2 fruit fly cellular contexts compared by ENCODE assay signal in the genomic region with DNA sequence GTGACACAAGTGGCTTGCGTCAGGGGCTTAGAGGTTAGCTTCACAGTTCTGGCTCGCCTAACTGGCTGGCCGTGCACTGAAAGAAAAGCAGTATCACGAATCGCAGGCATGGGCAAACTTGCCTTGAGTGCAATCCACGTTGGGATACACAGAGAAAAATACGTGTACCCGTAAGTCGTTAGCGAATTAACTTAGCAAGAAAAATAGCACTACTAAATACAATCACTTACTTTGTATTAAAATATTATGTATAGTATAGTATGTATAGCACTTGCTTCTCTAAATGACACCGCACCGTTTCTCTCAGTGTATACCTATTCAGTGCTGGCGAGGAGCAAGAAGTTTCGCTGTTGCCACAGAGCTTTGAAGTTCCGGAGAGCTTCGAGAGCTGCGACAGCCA.
TF ChIP-seq lines count a peak whose summit lies in the region.

No protein-coding gene starts in this region.

TF ChIP-seq in whole organism, embryonic, 481 proteins besides CTCF, POLR2A, EP300 and RAD21 (continued from another document and continues in another):
- no peak for TF ChIP-seq CG2116 (GFP tag; optimal IDR thresholded peaks at IDR 0.05; lab: Kevin White, UChicago)
- 0 out of 2 replicates have a peak, but pooled peaks have one; percentile 24 for TF ChIP-seq ssp (GFP tag; IDR thresholded peaks at IDR 0.05; lab: Robert Waterston, UW)
- no peak for TF ChIP-seq ab (GFP tag; optimal IDR thresholded peaks at IDR 0.05; lab: Kevin White, UChicago)
- TF ChIP-seq tna (GFP tag; IDR thresholded peaks at IDR 0.05; lab: Robert Waterston, UW; ENCODE audit: partially characterized antibody) = no peak
- TF ChIP-seq CG10267 (tag; optimal IDR thresholded peaks at IDR 0.05; lab: Kevin White, UChicago) = peak; percentile 26
- peak; percentile 67 for TF ChIP-seq CG2678 (tag; optimal IDR thresholded peaks at IDR 0.05; lab: Kevin White, UChicago)
- peak; percentile 30; the same call in 1 of the 2 replicates for TF ChIP-seq CG17328 (GFP tag; IDR thresholded peaks at IDR 0.05; lab: Robert Waterston, UW)
- no peak for TF ChIP-seq slp2 (GFP tag; optimal IDR thresholded peaks at IDR 0.05; lab: Kevin White, UChicago)
- TF ChIP-seq CG31441 (GFP tag; IDR thresholded peaks at IDR 0.05; lab: Robert Waterston, UW) = peak; percentile 51
- no peak for TF ChIP-seq CG14860 (GFP tag; IDR thresholded peaks at IDR 0.05; lab: Robert Waterston, UW; ENCODE audit: partially characterized antibody)
- peak; percentile 31 for TF ChIP-seq ATbp (GFP tag; optimal IDR thresholded peaks at IDR 0.05; lab: Kevin White, UChicago)
- TF ChIP-seq NK7.1 (GFP tag; optimal IDR thresholded peaks at IDR 0.05; lab: Kevin White, UChicago) = no peak
- TF ChIP-seq CoRest (tag; optimal IDR thresholded peaks at IDR 0.05; lab: Kevin White, UChicago) = peak; percentile 37
- TF ChIP-seq disco-r (GFP tag; optimal IDR thresholded peaks at IDR 0.05; lab: Kevin White, UChicago) = no peak
- TF ChIP-seq bab2 (GFP tag; optimal IDR thresholded peaks at IDR 0.05; lab: Kevin White, UChicago) = no peak
- TF ChIP-seq ind (GFP tag; optimal IDR thresholded peaks at IDR 0.05; lab: Kevin White, UChicago) = peak; percentile 34
- peak; percentile 44 for TF ChIP-seq CG12659 (GFP tag; optimal IDR thresholded peaks at IDR 0.05; lab: Kevin White, UChicago)
- no peak for TF ChIP-seq D (optimal IDR thresholded peaks at IDR 0.05; lab: Kevin White, UChicago)
- no peak for TF ChIP-seq D (GFP tag; optimal IDR thresholded peaks at IDR 0.05; lab: Kevin White, UChicago)
- no peak for TF ChIP-seq Doc3 (GFP tag; IDR thresholded peaks at IDR 0.05; lab: Robert Waterston, UW; ENCODE audit: partially characterized antibody)
- TF ChIP-seq Aef1 (GFP tag; IDR thresholded peaks at IDR 0.05; lab: Robert Waterston, UW) = no peak
- peak; percentile 27; the same call in 1 of the 2 replicates for TF ChIP-seq CG9932 (GFP tag; IDR thresholded peaks at IDR 0.05; lab: Robert Waterston, UW)
- peak; percentile 35 for TF ChIP-seq CG2712 (tag; optimal IDR thresholded peaks at IDR 0.05; lab: Kevin White, UChicago)
- TF ChIP-seq Gug (GFP tag; IDR thresholded peaks at IDR 0.05; lab: Robert Waterston, UW) = peak; percentile 21; the same call in 1 of the 4 replicates
- TF ChIP-seq lab (GFP tag; optimal IDR thresholded peaks at IDR 0.05; lab: Kevin White, UChicago) = peak; percentile 71
- peak; percentile 51 for TF ChIP-seq CG2120 (GFP tag; optimal IDR thresholded peaks at IDR 0.05; lab: Kevin White, UChicago)
- TF ChIP-seq CG3281 (GFP tag; optimal IDR thresholded peaks at IDR 0.05; lab: Kevin White, UChicago) = peak; percentile 55
- TF ChIP-seq da (GFP tag; optimal IDR thresholded peaks at IDR 0.05; lab: Kevin White, UChicago) = no peak
- peak; percentile 20 for TF ChIP-seq CG17829 (tag; optimal IDR thresholded peaks at IDR 0.05; lab: Kevin White, UChicago)
- TF ChIP-seq tio (GFP tag; optimal IDR thresholded peaks at IDR 0.05; lab: Kevin White, UChicago) = no peak
- no peak for TF ChIP-seq tll (GFP tag; optimal IDR thresholded peaks at IDR 0.05; lab: Kevin White, UChicago)
- no peak for TF ChIP-seq CG32772 (GFP tag; IDR thresholded peaks at IDR 0.05; lab: Robert Waterston, UW)
- no peak for TF ChIP-seq CG7963 (GFP tag; IDR thresholded peaks at IDR 0.05; lab: Robert Waterston, UW; ENCODE audit: partially characterized antibody)
- peak; percentile 41 for TF ChIP-seq BtbVII (GFP tag; optimal IDR thresholded peaks at IDR 0.05; lab: Kevin White, UChicago)
- TF ChIP-seq chinmo (GFP tag; IDR thresholded peaks at IDR 0.05; lab: Robert Waterston, UW; ENCODE audit: partially characterized antibody) = no peak
- TF ChIP-seq CG1602 (GFP tag; optimal IDR thresholded peaks at IDR 0.05; lab: Kevin White, UChicago) = peak; percentile 1
- TF ChIP-seq CG6765 (GFP tag; optimal IDR thresholded peaks at IDR 0.05; lab: Kevin White, UChicago) = peak; percentile 18
- TF ChIP-seq CG9797 (GFP tag; optimal IDR thresholded peaks at IDR 0.05; lab: Kevin White, UChicago) = no peak
- peak; percentile 36 for TF ChIP-seq CG9727 (GFP tag; optimal IDR thresholded peaks at IDR 0.05; lab: Kevin White, UChicago)
- TF ChIP-seq zen (tag; optimal IDR thresholded peaks at IDR 0.05; lab: Kevin White, UChicago) = no peak
- no peak for TF ChIP-seq CG17568 (GFP tag; optimal IDR thresholded peaks at IDR 0.05; lab: Kevin White, UChicago)
- TF ChIP-seq rib (GFP tag; IDR thresholded peaks at IDR 0.05; lab: Robert Waterston, UW) = no peak
- TF ChIP-seq zfh2 (GFP tag; optimal IDR thresholded peaks at IDR 0.05; lab: Kevin White, UChicago) = no peak
- no peak for TF ChIP-seq CG4707 (GFP tag; optimal IDR thresholded peaks at IDR 0.05; lab: Kevin White, UChicago)
- TF ChIP-seq Dek (tag; optimal IDR thresholded peaks at IDR 0.05; lab: Kevin White, UChicago) = peak; percentile 34
- no peak for TF ChIP-seq Bdp1 (GFP tag; optimal IDR thresholded peaks at IDR 0.05; lab: Kevin White, UChicago)
- peak; percentile 20 for TF ChIP-seq org-1 (GFP tag; optimal IDR thresholded peaks at IDR 0.05; lab: Kevin White, UChicago)
- TF ChIP-seq gfzf (GFP tag; optimal IDR thresholded peaks at IDR 0.05; lab: Kevin White, UChicago) = no peak
- TF ChIP-seq Med (GFP tag; lab: Kevin White, UChicago) = peak; percentile 77
- TF ChIP-seq Dp (GFP tag; optimal IDR thresholded peaks at IDR 0.05; lab: Kevin White, UChicago) = no peak
- no peak for TF ChIP-seq CG5180 (GFP tag; optimal IDR thresholded peaks at IDR 0.05; lab: Kevin White, UChicago)
- TF ChIP-seq CG6813 (GFP tag; optimal IDR thresholded peaks at IDR 0.05; lab: Kevin White, UChicago) = no peak
- TF ChIP-seq ara (GFP tag; IDR thresholded peaks at IDR 0.05; lab: Robert Waterston, UW) = no peak
- no peak for TF ChIP-seq CG31388 (GFP tag; optimal IDR thresholded peaks at IDR 0.05; lab: Kevin White, UChicago)
- peak; percentile 80 for TF ChIP-seq CG18599 (GFP tag; optimal IDR thresholded peaks at IDR 0.05; lab: Kevin White, UChicago)
- no peak for TF ChIP-seq pnt (GFP tag; optimal IDR thresholded peaks at IDR 0.05; lab: Kevin White, UChicago)
- TF ChIP-seq ranshi (GFP tag; IDR thresholded peaks at IDR 0.05; lab: Robert Waterston, UW) = 0 out of 2 replicates have a peak, but pooled peaks have one; percentile 40
- TF ChIP-seq Taf1 (GFP tag; IDR thresholded peaks at IDR 0.05; lab: Robert Waterston, UW) = no peak
- TF ChIP-seq CG4360 (GFP tag; IDR thresholded peaks at IDR 0.05; lab: Robert Waterston, UW) = no peak
- TF ChIP-seq HLHmδ (GFP tag; optimal IDR thresholded peaks at IDR 0.05; lab: Kevin White, UChicago) = no peak
- peak; percentile 47 for TF ChIP-seq Fer3 (tag; optimal IDR thresholded peaks at IDR 0.05; lab: Kevin White, UChicago)
- TF ChIP-seq CG5245 (GFP tag; optimal IDR thresholded peaks at IDR 0.05; lab: Kevin White, UChicago) = peak; percentile 22
- TF ChIP-seq Ravus (GFP tag; IDR thresholded peaks at IDR 0.05; lab: Robert Waterston, UW) = no peak
- peak; percentile 60 for TF ChIP-seq CG7839 (tag; optimal IDR thresholded peaks at IDR 0.05; lab: Kevin White, UChicago)

TF ChIP-seq in whole organism, prepupa, 60 proteins besides CTCF, POLR2A, EP300 and RAD21 (continued from another document):
- TF ChIP-seq Sox102F (GFP tag; optimal IDR thresholded peaks at IDR 0.05; lab: Kevin White, UChicago) (no peak), Met (GFP tag; optimal IDR thresholded peaks at IDR 0.05; lab: Kevin White, UChicago) (no peak), Ets21C (GFP tag; optimal IDR thresholded peaks at IDR 0.05; lab: Kevin White, UChicago) (no peak), CG11294 (GFP tag; IDR thresholded peaks at IDR 0.05; lab: Robert Waterston, UW) (no peak), Sox14 (GFP tag; optimal IDR thresholded peaks at IDR 0.05; lab: Kevin White, UChicago) (no peak), esn (GFP tag; optimal IDR thresholded peaks at IDR 0.05; lab: Kevin White, UChicago) (peak; percentile 14), fkh (GFP tag; optimal IDR thresholded peaks at IDR 0.05; lab: Kevin White, UChicago) (no peak), spab (GFP tag; optimal IDR thresholded peaks at IDR 0.05; lab: Kevin White, UChicago) (no peak), OdsH (GFP tag; optimal IDR thresholded peaks at IDR 0.05; lab: Kevin White, UChicago) (peak; percentile 43), acj6 (GFP tag; optimal IDR thresholded peaks at IDR 0.05; lab: Kevin White, UChicago) (peak; percentile 31), CG3919 (GFP tag; optimal IDR thresholded peaks at IDR 0.05; lab: Kevin White, UChicago) (peak; percentile 11), eg (GFP tag; IDR thresholded peaks at IDR 0.05; lab: Robert Waterston, UW) (0 out of 3 replicates have a peak, but pooled peaks have one; percentile 27), Hr4 (GFP tag; optimal IDR thresholded peaks at IDR 0.05; lab: Kevin White, UChicago) (no peak), svp (GFP tag; lab: Kevin White, UChicago) (no peak), CG10631 (GFP tag; optimal IDR thresholded peaks at IDR 0.05; lab: Kevin White, UChicago) (peak; percentile 6), CG11902 (GFP tag; optimal IDR thresholded peaks at IDR 0.05; lab: Kevin White, UChicago) (no peak), vri (GFP tag; optimal IDR thresholded peaks at IDR 0.05; lab: Kevin White, UChicago) (no peak), lz (GFP tag; optimal IDR thresholded peaks at IDR 0.05; lab: Kevin White, UChicago) (no peak), Hr39 (GFP tag; optimal IDR thresholded peaks at IDR 0.05; lab: Kevin White, UChicago) (no peak), dac (GFP tag; optimal IDR thresholded peaks at IDR 0.05; lab: Kevin White, UChicago) (no peak), CG9139 (GFP tag; optimal IDR thresholded peaks at IDR 0.05; lab: Kevin White, UChicago) (no peak), CG6276 (GFP tag; optimal IDR thresholded peaks at IDR 0.05; lab: Kevin White, UChicago) (no peak), net (GFP tag; optimal IDR thresholded peaks at IDR 0.05; lab: Kevin White, UChicago) (no peak), CG6792 (GFP tag; optimal IDR thresholded peaks at IDR 0.05; lab: Kevin White, UChicago) (peak; percentile 15), CG11762 (GFP tag; optimal IDR thresholded peaks at IDR 0.05; lab: Kevin White, UChicago; ENCODE audit: insufficient read depth) (no peak), Eip78C (GFP tag; lab: Kevin White, UChicago) (peak; percentile 68), CG8119 (GFP tag; IDR thresholded peaks at IDR 0.05; lab: Robert Waterston, UW) (no peak), CG6854 (GFP tag; optimal IDR thresholded peaks at IDR 0.05; lab: Kevin White, UChicago) (no peak), Blimp-1 (GFP tag; optimal IDR thresholded peaks at IDR 0.05; lab: Kevin White, UChicago) (no peak), CG34406 (GFP tag; optimal IDR thresholded peaks at IDR 0.05; lab: Kevin White, UChicago) (no peak), Eip75B (GFP tag; optimal IDR thresholded peaks at IDR 0.05; lab: Kevin White, UChicago) (no peak), salr (GFP tag; optimal IDR thresholded peaks at IDR 0.05; lab: Kevin White, UChicago) (no peak), dsx (GFP tag; optimal IDR thresholded peaks at IDR 0.05; lab: Kevin White, UChicago; ENCODE audit: poor library complexity, severe bottlenecking) (peak; percentile 2), CG10669 (GFP tag; optimal IDR thresholded peaks at IDR 0.05; lab: Kevin White, UChicago) (peak; percentile 49), Lpt (GFP tag; optimal IDR thresholded peaks at IDR 0.05; lab: Kevin White, UChicago) (no peak), CG31627 (GFP tag; optimal IDR thresholded peaks at IDR 0.05; lab: Kevin White, UChicago) (no peak), CG1621 (tag; optimal IDR thresholded peaks at IDR 0.05; lab: Kevin White, UChicago) (peak; percentile 19)
